Fruit fly (Drosophila melanogaster): ENCODE data around the gene Vps16A.

Vps16A gene

DNA sequence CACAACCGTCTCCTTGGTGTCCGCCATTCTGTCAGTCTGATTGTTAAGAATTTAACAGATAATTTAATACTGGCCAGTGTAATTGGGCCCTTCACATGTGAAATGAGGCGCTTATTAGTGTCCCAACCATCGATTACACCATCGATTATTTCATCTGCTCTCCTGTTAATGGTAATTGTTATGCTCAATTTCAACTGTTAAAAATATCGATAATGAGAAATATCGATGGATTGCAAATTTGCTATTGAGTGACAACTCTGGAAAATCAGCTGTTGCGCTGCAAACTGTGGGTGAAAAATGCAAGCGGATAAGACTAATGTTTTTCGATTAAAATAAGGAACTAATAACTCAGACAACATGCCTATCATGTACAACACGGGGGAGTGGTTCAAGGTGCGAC, at the start of gene Vps16A, which contains the start of gene TrpRS (continued):
- 0 out of 3 replicates have a peak, but pooled peaks have one; percentile 27 for TF ChIP-seq ken (GFP tag; IDR thresholded peaks at IDR 0.05)
- peak; percentile 23 for TF ChIP-seq CG7928 (GFP tag; optimal IDR thresholded peaks at IDR 0.05)
- peak; percentile 96 for TF ChIP-seq stwl (tag; optimal IDR thresholded peaks at IDR 0.05)
- no peak for TF ChIP-seq CG17568 (GFP tag; optimal IDR thresholded peaks at IDR 0.05)
- peak; percentile 98 for TF ChIP-seq CG7963 (GFP tag; IDR thresholded peaks at IDR 0.05; ENCODE audit: partially characterized antibody)
- TF ChIP-seq Fer1 (GFP tag; optimal IDR thresholded peaks at IDR 0.05): peak; percentile 19
- TF ChIP-seq bbx (GFP tag; IDR thresholded peaks at IDR 0.05; ENCODE audit: partially characterized antibody): peak; percentile 99
- peak; percentile 14 for TF ChIP-seq CG2120 (GFP tag; optimal IDR thresholded peaks at IDR 0.05)
- peak; percentile 77 for TF ChIP-seq CG12659 (GFP tag; optimal IDR thresholded peaks at IDR 0.05)
- peak; percentile 12 for TF ChIP-seq Myb (GFP tag; optimal IDR thresholded peaks at IDR 0.05)
- TF ChIP-seq nerfin-2 (GFP tag; IDR thresholded peaks at IDR 0.05; ENCODE audit: partially characterized antibody): peak; percentile 98
- peak; percentile 51 for TF ChIP-seq CG10267 (tag; optimal IDR thresholded peaks at IDR 0.05)
- peak; percentile 97 for TF ChIP-seq Dref (GFP tag; IDR thresholded peaks at IDR 0.05)
- TF ChIP-seq CG34422 (GFP tag; IDR thresholded peaks at IDR 0.05): peak; percentile 47; the same call in 1 of the 3 replicates
- TF ChIP-seq sr (GFP tag; IDR thresholded peaks at IDR 0.05): no peak
- peak; percentile 4 for TF ChIP-seq Lhr (GFP tag; optimal IDR thresholded peaks at IDR 0.05)
- peak; percentile 50 for TF ChIP-seq CG17912 (GFP tag; optimal IDR thresholded peaks at IDR 0.05)
- peak; percentile 73 for TF ChIP-seq trem (tag; optimal IDR thresholded peaks at IDR 0.05)
- TF ChIP-seq CG13424 (tag; optimal IDR thresholded peaks at IDR 0.05): peak; percentile 5
- TF ChIP-seq CG16813 (GFP tag; IDR thresholded peaks at IDR 0.05; ENCODE audit: partially characterized antibody): peak; percentile 98
- TF ChIP-seq br (optimal IDR thresholded peaks at IDR 0.05): no peak
- peak in 1 of 2 experiments; percentile 19 for TF ChIP-seq chif (GFP tag; optimal IDR thresholded peaks at IDR 0.05)
- TF ChIP-seq CG34376 (GFP tag; optimal IDR thresholded peaks at IDR 0.05): peak; percentile 26
- peak; percentile 98 for TF ChIP-seq vnd (GFP tag; IDR thresholded peaks at IDR 0.05; ENCODE audit: partially characterized antibody)
- peak; percentile 94 for TF ChIP-seq ato (GFP tag; IDR thresholded peaks at IDR 0.05; ENCODE audit: partially characterized antibody)
- TF ChIP-seq inv (GFP tag; IDR thresholded peaks at IDR 0.05; ENCODE audit: partially characterized antibody): peak; percentile 95
- peak; percentile 97 for TF ChIP-seq knrl (GFP tag; IDR thresholded peaks at IDR 0.05; ENCODE audit: partially characterized antibody)
- TF ChIP-seq D19B (GFP tag; optimal IDR thresholded peaks at IDR 0.05): no peak
- peak; percentile 79 for TF ChIP-seq sens (GFP tag)
- TF ChIP-seq CG14965 (GFP tag; optimal IDR thresholded peaks at IDR 0.05; ENCODE audit: borderline replicate concordance): no peak
- peak; percentile 88 for TF ChIP-seq CG1603 (tag; optimal IDR thresholded peaks at IDR 0.05)
- TF ChIP-seq insv (GFP tag; optimal IDR thresholded peaks at IDR 0.05): peak in 1 of 2 experiments; percentile 40
- peak; percentile 99 for TF ChIP-seq tna (GFP tag; IDR thresholded peaks at IDR 0.05; ENCODE audit: partially characterized antibody)
- TF ChIP-seq CG14710 (tag; optimal IDR thresholded peaks at IDR 0.05): peak; percentile 59
- TF ChIP-seq CG3847 (GFP tag; IDR thresholded peaks at IDR 0.05): peak; percentile 57
- peak; percentile 39; the same call in 1 of the 3 replicates for TF ChIP-seq ci (GFP tag; IDR thresholded peaks at IDR 0.05)
- peak; percentile 9 for TF ChIP-seq Hsf (GFP tag; optimal IDR thresholded peaks at IDR 0.05)
- TF ChIP-seq CG14860 (GFP tag; IDR thresholded peaks at IDR 0.05; ENCODE audit: partially characterized antibody): peak; percentile 98
- no peak for TF ChIP-seq CG18011 (GFP tag; optimal IDR thresholded peaks at IDR 0.05)
- TF ChIP-seq vvl (GFP tag; IDR thresholded peaks at IDR 0.05): peak; percentile 46; the same call in 1 of the 2 replicates
- TF ChIP-seq HmgD (GFP tag; optimal IDR thresholded peaks at IDR 0.05): peak; percentile 42
- no peak for TF ChIP-seq kay (GFP tag; optimal IDR thresholded peaks at IDR 0.05)
- peak; percentile 13 for TF ChIP-seq CG18764 (GFP tag; optimal IDR thresholded peaks at IDR 0.05)
- no peak for TF ChIP-seq cad (GFP tag; optimal IDR thresholded peaks at IDR 0.05)
- TF ChIP-seq Dp (GFP tag; optimal IDR thresholded peaks at IDR 0.05): peak; percentile 61
- TF ChIP-seq CG14441 (GFP tag; IDR thresholded peaks at IDR 0.05): no peak
- no peak for TF ChIP-seq CG10543 (GFP tag; optimal IDR thresholded peaks at IDR 0.05)
- no peak for TF ChIP-seq fd102C (GFP tag; optimal IDR thresholded peaks at IDR 0.05)
- peak; percentile 99 for TF ChIP-seq zen2 (GFP tag; IDR thresholded peaks at IDR 0.05; ENCODE audit: partially characterized antibody)
